Worm (Caenorhabditis elegans) whole organism, L2 larva: ENCODE data around the gene algn-13.

Experiments used
- C34F6.9 ChIP-seq: fragments of 150-350 bp; optimal IDR thresholded peaks from 2 replicates; lab custom pipeline; 2014; ENCODE audit warnings: missing biosample characterization, missing genetic modification characterization
- F13H6.1 ChIP-seq: sonication (generic microtip); optimal IDR thresholded peaks from 2 replicates; lab custom pipeline; 2016; ENCODE audit warnings: missing genetic modification characterization, missing compliant biosample characterization
- Y55F3AM.14 ChIP-seq: fragments of 200-800 bp; sonication (Bioruptor generic); optimal IDR thresholded peaks from 2 replicates; lab custom pipeline; 2018; ENCODE audit warnings: mild to moderate bottlenecking, missing genetic modification characterization, missing compliant biosample characterization
- ZK546.5 ChIP-seq: sonication (generic microtip); optimal IDR thresholded peaks from 2 replicates; lab custom pipeline; 2017; ENCODE audit warnings: missing biosample characterization, missing genetic modification characterization
- alr-1 ChIP-seq: fragments of 150-350 bp; optimal IDR thresholded peaks from 2 replicates; lab custom pipeline; 2014; ENCODE audit warnings: missing biosample characterization, missing genetic modification characterization
- aly-2 ChIP-seq: fragments of 150-350 bp; optimal IDR thresholded peaks from 2 replicates; lab custom pipeline; 2014; ENCODE audit warnings: missing biosample characterization, missing genetic modification characterization
- ama-1 ChIP-seq: fragments of 150-350 bp; optimal IDR thresholded peaks from 2 replicates; lab custom pipeline; 2018; ENCODE audit warnings: inconsistent platforms
- ceh-16 ChIP-seq: fragments of 150-350 bp; optimal IDR thresholded peaks from 2 replicates; lab custom pipeline; 2014; ENCODE audit warnings: missing biosample characterization, missing genetic modification characterization
- ceh-82 ChIP-seq: fragments of 150-350 bp; optimal IDR thresholded peaks from 2 replicates; lab custom pipeline; 2014; ENCODE audit warnings: missing biosample characterization, missing genetic modification characterization
- crh-2 ChIP-seq: sonication (generic microtip); optimal IDR thresholded peaks from 2 replicates; lab custom pipeline; 2017; ENCODE audit warnings: missing biosample characterization, missing genetic modification characterization
- egl-27 ChIP-seq: sonication (generic microtip); optimal IDR thresholded peaks from 3 replicates; lab custom pipeline; 2017; ENCODE audit warnings: missing biosample characterization, missing genetic modification reagents, missing genetic modification characterization
- elt-3 ChIP-seq: sonication (generic microtip); optimal IDR thresholded peaks from 2 replicates; lab custom pipeline; 2017; ENCODE audit warnings: missing biosample characterization, missing genetic modification characterization
- fos-1 ChIP-seq: fragments of 150-350 bp; optimal IDR thresholded peaks from 2 replicates; lab custom pipeline; 2014; ENCODE audit warnings: missing biosample characterization, missing genetic modification characterization
- gmeb-1 ChIP-seq: fragments of 150-350 bp; optimal IDR thresholded peaks from 2 replicates; lab custom pipeline; 2014; ENCODE audit warnings: missing biosample characterization, missing genetic modification characterization
- lin-11 ChIP-seq: fragments of 150-350 bp; sonication (generic microtip); optimal IDR thresholded peaks from 2 replicates; lab custom pipeline; 2014; ENCODE audit warnings: missing biosample characterization, missing genetic modification characterization, inconsistent platforms, mixed read lengths
- lin-13 ChIP-seq: fragments of 150-350 bp; optimal IDR thresholded peaks from 2 replicates; lab custom pipeline; 2014; ENCODE audit warnings: missing biosample characterization, missing genetic modification reagents, missing genetic modification characterization
- lsy-2 ChIP-seq, 2 experiments: fragments of 150-350 bp in 1 of 2; sonication (generic microtip) in 1 of 2; optimal IDR thresholded peaks; 2 replicates each; lab custom pipeline; 2014 to 2017; ENCODE audit warnings: missing biosample characterization in 2 of 2, missing genetic modification characterization in 2 of 2
- mbf-1 ChIP-seq: sonication (generic microtip); optimal IDR thresholded peaks from 2 replicates; lab custom pipeline; 2017; ENCODE audit warnings: missing biosample characterization, missing genetic modification characterization
- mdl-1 ChIP-seq, 2 experiments: fragments of 150-350 bp in 1 of 2; sonication (generic microtip) in 1 of 2; optimal IDR thresholded peaks; 2 replicates each; lab custom pipeline; 2017; ENCODE audit warnings: missing biosample characterization in 2 of 2, missing genetic modification characterization in 2 of 2
- nhr-10 ChIP-seq: sonication (generic microtip); optimal IDR thresholded peaks from 2 replicates; lab custom pipeline; 2017; ENCODE audit warnings: missing biosample characterization, missing genetic modification characterization
- nhr-11 ChIP-seq: fragments of 150-350 bp; optimal IDR thresholded peaks from 2 replicates; lab custom pipeline; 2014; ENCODE audit warnings: missing biosample characterization, missing genetic modification characterization
- nhr-129 ChIP-seq: fragments of 150-350 bp; optimal IDR thresholded peaks from 2 replicates; lab custom pipeline; 2014; ENCODE audit warnings: missing biosample characterization, missing genetic modification characterization
- nhr-21 ChIP-seq: fragments of 150-350 bp; optimal IDR thresholded peaks from 2 replicates; lab custom pipeline; 2014; ENCODE audit warnings: missing biosample characterization, missing genetic modification characterization
- nhr-23 ChIP-seq: fragments of 150-350 bp; optimal IDR thresholded peaks from 2 replicates; lab custom pipeline; 2014; ENCODE audit warnings: missing biosample characterization, missing genetic modification reagents, missing genetic modification characterization
- nhr-6 ChIP-seq: fragments of 150-350 bp; optimal IDR thresholded peaks from 2 replicates; lab custom pipeline; 2014; ENCODE audit warnings: missing biosample characterization, missing genetic modification characterization
- sem-4 ChIP-seq: fragments of 150-350 bp; optimal IDR thresholded peaks from 2 replicates; lab custom pipeline; 2014; ENCODE audit warnings: missing biosample characterization, missing genetic modification reagents, missing genetic modification characterization
- skn-1 ChIP-seq: sonication (generic microtip); optimal IDR thresholded peaks from 2 replicates; lab custom pipeline; 2017; ENCODE audit warnings: missing biosample characterization, missing genetic modification characterization
- sma-3 ChIP-seq: sonication (generic microtip); optimal IDR thresholded peaks from 2 replicates; lab custom pipeline; 2016; ENCODE audit warnings: missing genetic modification reagents, missing genetic modification characterization, missing compliant biosample characterization
- sma-9 ChIP-seq, 2 experiments: fragments of 150-350 bp in 1 of 2; sonication (generic microtip) in 1 of 2; optimal IDR thresholded peaks; 2 replicates each; lab custom pipeline; 2014 to 2016; ENCODE audit warnings: missing genetic modification characterization in 2 of 2, mild to moderate bottlenecking in 1 of 2, missing biosample characterization in 1 of 2, missing compliant biosample characterization in 1 of 2, missing genetic modification reagents in 1 of 2, moderate library complexity in 1 of 2
- unc-39 ChIP-seq: fragments of 150-350 bp; optimal IDR thresholded peaks from 2 replicates; lab custom pipeline; 2014; ENCODE audit warnings: missing biosample characterization, missing genetic modification characterization
- unc-55 ChIP-seq: fragments of 150-350 bp; sonication (generic microtip); optimal IDR thresholded peaks from 3 replicates; lab custom pipeline; 2014; ENCODE audit warnings: missing biosample characterization, missing genetic modification reagents, missing genetic modification characterization
- unc-62 ChIP-seq: fragments of 150-350 bp; optimal IDR thresholded peaks from 2 replicates; lab custom pipeline; 2014; ENCODE audit warnings: missing biosample characterization, missing genetic modification reagents, missing genetic modification characterization
- zag-1 ChIP-seq: fragments of 150-350 bp; optimal IDR thresholded peaks from 2 replicates; lab custom pipeline; 2014; ENCODE audit warnings: missing biosample characterization, missing genetic modification characterization
- ztf-11 ChIP-seq: sonication (generic microtip); optimal IDR thresholded peaks from 2 replicates; lab custom pipeline; 2017; ENCODE audit warnings: missing biosample characterization, missing genetic modification characterization
- ztf-4 ChIP-seq: fragments of 150-350 bp; optimal IDR thresholded peaks from 2 replicates; lab custom pipeline; 2014; ENCODE audit warnings: missing biosample characterization, missing genetic modification characterization

The algn-13 gene

ce11 chrV:14008353-14008859 is 46.6 kb upstream of the algn-13 start:
- TF ChIP-seq sma-3 (GFP tag; lab: Kevin White, UChicago) (peak; percentile 19), nhr-11 (no peak), fos-1 (tag; lab: Kevin White, UChicago) (peak; percentile 22), egl-27 (tag; lab: Kevin White, UChicago) (no peak), Y55F3AM.14 (GFP tag; lab: Kevin White, UChicago) (no peak), nhr-23 (tag; lab: Kevin White, UChicago) (no peak), crh-2 (tag; lab: Kevin White, UChicago) (peak; percentile 28), ztf-11 (tag; lab: Kevin White, UChicago) (no peak), lsy-2 (tag; optimal IDR thresholded peaks at IDR 0.05; lab: Kevin White, UChicago) (peak in 1 of 2 experiments; percentile 45), ama-1 (lab: Kevin White, UChicago) (peak; percentile 18), sma-9 (GFP tag; optimal IDR thresholded peaks at IDR 0.05; lab: Kevin White, UChicago) (peak; percentile 16), sma-9 (tag; optimal IDR thresholded peaks at IDR 0.05; lab: Kevin White, UChicago) (no peak), nhr-129 (peak; percentile 64)

- no peak for TF ChIP-seq alr-1 (tag; lab: Kevin White, UChicago)
- TF ChIP-seq unc-55 (GFP tag; lab: Kevin White, UChicago) = peak; percentile 85
- TF ChIP-seq nhr-129 = peak; percentile 13
- peak; percentile 8 for TF ChIP-seq sma-9 (GFP tag; optimal IDR thresholded peaks at IDR 0.05; lab: Kevin White, UChicago)
- TF ChIP-seq sma-9 (tag; optimal IDR thresholded peaks at IDR 0.05; lab: Kevin White, UChicago) = no peak
- TF ChIP-seq mdl-1 (tag; optimal IDR thresholded peaks at IDR 0.05; lab: Kevin White, UChicago) = no peak
- TF ChIP-seq zag-1 (tag; lab: Kevin White, UChicago) = no peak
- peak; percentile 5 for TF ChIP-seq lin-11 (tag; lab: Kevin White, UChicago)
- TF ChIP-seq lsy-2 (tag; optimal IDR thresholded peaks at IDR 0.05; lab: Kevin White, UChicago) = peak in 1 of 2 experiments; percentile 22
- TF ChIP-seq mbf-1 = no peak
- TF ChIP-seq skn-1 = no peak
- TF ChIP-seq C34F6.9 = peak; percentile 46
- TF ChIP-seq, all 48 proteins: peak for 6
Observed at ce11 chrV:14006819-14007218, 45.0 kb upstream of the algn-13 start.

ce11 chrV:14005812-14006211 is 44.0 kb upstream of the algn-13 start, which contains the start of gene ric-7:
Gene ric-7 (minus strand): TSS chrV:14005912.
- TF ChIP-seq ama-1 (lab: Kevin White, UChicago) = no peak
- no peak for TF ChIP-seq zag-1 (tag; lab: Kevin White, UChicago)
- no peak for TF ChIP-seq lin-13 (GFP tag; lab: Kevin White, UChicago)
- no peak for TF ChIP-seq Y55F3AM.14 (GFP tag; lab: Kevin White, UChicago)
- no peak for TF ChIP-seq sma-9 (GFP tag; optimal IDR thresholded peaks at IDR 0.05; lab: Kevin White, UChicago)
- no peak for TF ChIP-seq sma-9 (tag; optimal IDR thresholded peaks at IDR 0.05; lab: Kevin White, UChicago)
- no peak for TF ChIP-seq ZK546.5 (tag; lab: Kevin White, UChicago)
- TF ChIP-seq ztf-4 (tag; lab: Kevin White, UChicago) = no peak
- no peak for TF ChIP-seq gmeb-1 (tag; lab: Kevin White, UChicago)

DNA sequence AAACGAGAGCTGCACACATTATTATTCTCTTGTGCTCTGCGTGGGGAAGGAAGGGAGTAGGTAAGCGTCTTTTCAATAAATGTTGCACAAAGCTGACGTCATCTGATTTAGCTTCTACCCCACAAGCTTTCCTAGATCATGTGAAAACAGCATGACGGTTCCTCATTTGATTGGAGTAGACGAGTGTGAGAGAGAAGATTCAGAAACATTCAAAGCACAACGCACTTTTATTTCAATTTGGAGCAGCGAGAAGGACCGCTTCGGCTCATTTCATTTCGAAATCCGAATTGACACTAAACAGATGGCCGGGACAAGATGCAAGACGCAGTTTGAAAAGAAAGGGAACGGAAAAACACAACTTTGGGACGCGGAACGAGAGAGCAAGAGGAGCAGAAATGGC is 42.6 kb upstream of the algn-13 start:
- peak; percentile 30 for TF ChIP-seq nhr-129
- TF ChIP-seq nhr-11 = no peak
- no peak for TF ChIP-seq mdl-1 (tag; optimal IDR thresholded peaks at IDR 0.05; lab: Kevin White, UChicago)
- no peak for TF ChIP-seq skn-1
- TF ChIP-seq alr-1 (tag; lab: Kevin White, UChicago) = no peak
- peak in 1 of 2 experiments; percentile 16 for TF ChIP-seq lsy-2 (tag; optimal IDR thresholded peaks at IDR 0.05; lab: Kevin White, UChicago)
- TF ChIP-seq C34F6.9 = peak; percentile 56
- TF ChIP-seq elt-3 (tag; lab: Kevin White, UChicago) = no peak
- TF ChIP-seq sma-9 (GFP tag; optimal IDR thresholded peaks at IDR 0.05; lab: Kevin White, UChicago) = peak; percentile 30
- TF ChIP-seq sma-9 (tag; optimal IDR thresholded peaks at IDR 0.05; lab: Kevin White, UChicago) = no peak
- no peak for TF ChIP-seq egl-27 (tag; lab: Kevin White, UChicago)
- TF ChIP-seq ztf-11 (tag; lab: Kevin White, UChicago) = no peak
- no peak for TF ChIP-seq unc-39
- peak; percentile 72 for TF ChIP-seq sem-4 (tag; lab: Kevin White, UChicago)
- TF ChIP-seq unc-55 (GFP tag; lab: Kevin White, UChicago) = peak; percentile 5
- no peak for TF ChIP-seq ceh-82 (tag; lab: Kevin White, UChicago)
- TF ChIP-seq, all 48 proteins: peak for 6

- TF ChIP-seq ama-1 (lab: Kevin White, UChicago) (no peak), ztf-11 (tag; lab: Kevin White, UChicago) (no peak), nhr-6 (tag; lab: Kevin White, UChicago) (no peak), F13H6.1 (tag; lab: Kevin White, UChicago) (peak; percentile 34), elt-3 (tag; lab: Kevin White, UChicago) (no peak), nhr-10 (no peak), nhr-129 (peak; percentile 76), ceh-16 (no peak), zag-1 (tag; lab: Kevin White, UChicago) (peak; percentile 17), sma-9 (GFP tag; optimal IDR thresholded peaks at IDR 0.05; lab: Kevin White, UChicago) (peak; percentile 1), sma-9 (tag; optimal IDR thresholded peaks at IDR 0.05; lab: Kevin White, UChicago) (no peak), aly-2 (tag; lab: Kevin White, UChicago) (no peak), alr-1 (tag; lab: Kevin White, UChicago) (no peak), unc-62 (GFP tag; lab: Kevin White, UChicago) (no peak), lsy-2 (tag; optimal IDR thresholded peaks at IDR 0.05; lab: Kevin White, UChicago) (peak in 1 of 2 experiments; percentile 23), nhr-21 (no peak), unc-55 (GFP tag; lab: Kevin White, UChicago) (peak; percentile 68)
Observed at ce11 chrV:14003587-14004156, 41.9 kb upstream of the algn-13 start.
